ENCODE assay signal across 1 fruit fly cellular context in the genomic region with DNA sequence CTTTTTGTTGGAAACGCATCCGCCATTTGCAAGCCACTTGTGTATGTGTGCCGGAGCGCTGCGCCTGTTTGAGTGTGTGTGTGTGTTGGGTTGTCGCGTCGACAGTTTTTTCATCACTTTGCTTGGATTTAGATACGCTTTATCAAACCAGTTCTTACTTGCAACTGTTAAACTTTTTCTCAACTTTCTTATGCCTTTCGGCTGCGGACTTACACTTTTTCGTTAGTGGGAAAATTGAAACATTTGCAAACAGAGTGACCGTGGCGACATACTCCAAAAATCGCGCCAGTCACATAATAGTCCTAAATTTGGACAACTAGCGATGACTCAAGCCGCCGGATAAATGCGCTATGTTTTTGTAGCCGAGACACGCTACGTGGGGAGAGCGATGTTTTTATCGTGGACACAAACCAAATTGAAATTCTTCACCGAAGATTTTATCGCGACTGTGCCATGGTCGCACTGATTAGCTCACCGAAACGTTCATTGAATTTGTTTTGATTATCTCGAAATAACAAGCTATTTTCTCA.
TF ChIP-seq lines count a peak whose summit lies in the region.

TSS of gene alt (minus strand) at position 272 of the 530 bp plus-strand sequence.
TSS of gene CG7655 (plus strand) at position 426 of the 530 bp plus-strand sequence.

TF ChIP-seq in whole organism, embryonic, 481 proteins besides CTCF, POLR2A, EP300 and RAD21 (continued from another document):
- TF ChIP-seq esg (GFP tag; conservative IDR thresholded peaks at IDR 0.05; lab: Robert Waterston, UW): no peak
- no peak for TF ChIP-seq PHDP (tag; optimal IDR thresholded peaks at IDR 0.05; lab: Kevin White, UChicago)
- peak; percentile 43 for TF ChIP-seq Xbp1 (GFP tag; optimal IDR thresholded peaks at IDR 0.05; lab: Kevin White, UChicago)
- TF ChIP-seq CG32772 (GFP tag; IDR thresholded peaks at IDR 0.05; lab: Robert Waterston, UW): no peak
- no peak for TF ChIP-seq tna (GFP tag; IDR thresholded peaks at IDR 0.05; lab: Robert Waterston, UW; ENCODE audit: partially characterized antibody)
- TF ChIP-seq NC2β (GFP tag; optimal IDR thresholded peaks at IDR 0.05; lab: Kevin White, UChicago): peak; percentile 64
- no peak for TF ChIP-seq CG11247 (GFP tag; IDR thresholded peaks at IDR 0.05; lab: Robert Waterston, UW)
- no peak for TF ChIP-seq Hr3 (GFP tag; optimal IDR thresholded peaks at IDR 0.05; lab: Kevin White, UChicago)
- TF ChIP-seq YL-1 (GFP tag; optimal IDR thresholded peaks at IDR 0.05; lab: Kevin White, UChicago): peak; percentile 61
- peak in 1 of 2 experiments; percentile 8 for TF ChIP-seq Eip74EF (GFP tag; optimal IDR thresholded peaks at IDR 0.05; lab: Kevin White, UChicago)
- peak; percentile 45 for TF ChIP-seq CG13424 (tag; optimal IDR thresholded peaks at IDR 0.05; lab: Kevin White, UChicago)
- no peak for TF ChIP-seq corto (GFP tag; optimal IDR thresholded peaks at IDR 0.05; lab: Kevin White, UChicago)
- TF ChIP-seq CG33557 (GFP tag; optimal IDR thresholded peaks at IDR 0.05; lab: Kevin White, UChicago): peak; percentile 10
- no peak for TF ChIP-seq CG12236 (GFP tag; optimal IDR thresholded peaks at IDR 0.05; lab: Kevin White, UChicago)
- no peak for TF ChIP-seq sna (GFP tag; IDR thresholded peaks at IDR 0.05; lab: Robert Waterston, UW; ENCODE audit: partially characterized antibody)
- TF ChIP-seq Dip3 (GFP tag; optimal IDR thresholded peaks at IDR 0.05; lab: Kevin White, UChicago): peak; percentile 32
- TF ChIP-seq trh (GFP tag; optimal IDR thresholded peaks at IDR 0.05; lab: Kevin White, UChicago): no peak
- peak; percentile 92 for TF ChIP-seq MESR4 (GFP tag; optimal IDR thresholded peaks at IDR 0.05; lab: Kevin White, UChicago)
- no peak for TF ChIP-seq Atf-2 (GFP tag; optimal IDR thresholded peaks at IDR 0.05; lab: Kevin White, UChicago)
- no peak for TF ChIP-seq CG6854 (GFP tag; optimal IDR thresholded peaks at IDR 0.05; lab: Kevin White, UChicago)
- peak; percentile 10 for TF ChIP-seq CG12155 (GFP tag; optimal IDR thresholded peaks at IDR 0.05; lab: Kevin White, UChicago)
- no peak for TF ChIP-seq HLHmδ (GFP tag; optimal IDR thresholded peaks at IDR 0.05; lab: Kevin White, UChicago)
- no peak for TF ChIP-seq nerfin-1 (tag; optimal IDR thresholded peaks at IDR 0.05; lab: Kevin White, UChicago)
- no peak for TF ChIP-seq btn (GFP tag; optimal IDR thresholded peaks at IDR 0.05; lab: Kevin White, UChicago)
- TF ChIP-seq CG3995 (GFP tag; optimal IDR thresholded peaks at IDR 0.05; lab: Kevin White, UChicago): no peak
- TF ChIP-seq unpg (GFP tag; optimal IDR thresholded peaks at IDR 0.05; lab: Kevin White, UChicago): no peak
- no peak for TF ChIP-seq rib (GFP tag; IDR thresholded peaks at IDR 0.05; lab: Robert Waterston, UW)
- TF ChIP-seq HmgD (GFP tag; optimal IDR thresholded peaks at IDR 0.05; lab: Kevin White, UChicago): peak; percentile 84
- no peak for TF ChIP-seq CG43689 (GFP tag; IDR thresholded peaks at IDR 0.05; lab: Robert Waterston, UW)
- TF ChIP-seq CG8944 (GFP tag; optimal IDR thresholded peaks at IDR 0.05; lab: Kevin White, UChicago): no peak
- peak; percentile 93 for TF ChIP-seq CG1603 (tag; optimal IDR thresholded peaks at IDR 0.05; lab: Kevin White, UChicago)
- no peak for TF ChIP-seq en (GFP tag; optimal IDR thresholded peaks at IDR 0.05; lab: Kevin White, UChicago)
- peak; percentile 51 for TF ChIP-seq gro (GFP tag; optimal IDR thresholded peaks at IDR 0.05; lab: Kevin White, UChicago)
- TF ChIP-seq slou (GFP tag; optimal IDR thresholded peaks at IDR 0.05; lab: Kevin White, UChicago): no peak
- peak; percentile 1 for TF ChIP-seq da (GFP tag; optimal IDR thresholded peaks at IDR 0.05; lab: Kevin White, UChicago)
- peak; percentile 9 for TF ChIP-seq CG7786 (GFP tag; optimal IDR thresholded peaks at IDR 0.05; lab: Kevin White, UChicago)
- TF ChIP-seq NK7.1 (GFP tag; optimal IDR thresholded peaks at IDR 0.05; lab: Kevin White, UChicago): no peak
- TF ChIP-seq ttk (GFP tag; IDR thresholded peaks at IDR 0.05; lab: Robert Waterston, UW): no peak
- no peak for TF ChIP-seq CG17328 (GFP tag; IDR thresholded peaks at IDR 0.05; lab: Robert Waterston, UW)
- no peak for TF ChIP-seq ci (GFP tag; IDR thresholded peaks at IDR 0.05; lab: Robert Waterston, UW)
- TF ChIP-seq CG2889 (GFP tag; IDR thresholded peaks at IDR 0.05; lab: Robert Waterston, UW): no peak
- no peak for TF ChIP-seq CG9727 (GFP tag; optimal IDR thresholded peaks at IDR 0.05; lab: Kevin White, UChicago)
- TF ChIP-seq BEAF-32 (GFP tag; optimal IDR thresholded peaks at IDR 0.05; lab: Kevin White, UChicago): peak; percentile 68
- no peak for TF ChIP-seq CG32767 (GFP tag; IDR thresholded peaks at IDR 0.05; lab: Robert Waterston, UW)
- no peak for TF ChIP-seq CG10654 (GFP tag; optimal IDR thresholded peaks at IDR 0.05; lab: Kevin White, UChicago)
- no peak for TF ChIP-seq pfk (GFP tag; optimal IDR thresholded peaks at IDR 0.05; lab: Kevin White, UChicago)
- no peak for TF ChIP-seq CG12104 (GFP tag; optimal IDR thresholded peaks at IDR 0.05; lab: Kevin White, UChicago)
- TF ChIP-seq CG10267 (tag; optimal IDR thresholded peaks at IDR 0.05; lab: Kevin White, UChicago): peak; percentile 62
- TF ChIP-seq pita (GFP tag; optimal IDR thresholded peaks at IDR 0.05; lab: Kevin White, UChicago): peak; percentile 99
- peak; percentile 5 for TF ChIP-seq zfh2 (GFP tag; optimal IDR thresholded peaks at IDR 0.05; lab: Kevin White, UChicago)
- TF ChIP-seq unc-4 (GFP tag; IDR thresholded peaks at IDR 0.05; lab: Robert Waterston, UW; ENCODE audit: partially characterized antibody): no peak
- TF ChIP-seq nmo (GFP tag; optimal IDR thresholded peaks at IDR 0.05; lab: Kevin White, UChicago): peak; percentile 73
- peak; percentile 15 for TF ChIP-seq gem (tag; optimal IDR thresholded peaks at IDR 0.05; lab: Kevin White, UChicago)
- TF ChIP-seq CG32532 (GFP tag; IDR thresholded peaks at IDR 0.05; lab: Robert Waterston, UW): no peak
- no peak for TF ChIP-seq CG7556 (GFP tag; optimal IDR thresholded peaks at IDR 0.05; lab: Kevin White, UChicago)
- no peak for TF ChIP-seq Camta (GFP tag; optimal IDR thresholded peaks at IDR 0.05; lab: Kevin White, UChicago)
- TF ChIP-seq Poxn (GFP tag; IDR thresholded peaks at IDR 0.05; lab: Robert Waterston, UW): no peak
- TF ChIP-seq Hr51 (GFP tag; optimal IDR thresholded peaks at IDR 0.05; lab: Kevin White, UChicago): no peak
- TF ChIP-seq CG15514 (GFP tag; optimal IDR thresholded peaks at IDR 0.05; lab: Kevin White, UChicago): peak; percentile 88
- TF ChIP-seq dm (GFP tag; optimal IDR thresholded peaks at IDR 0.05; lab: Kevin White, UChicago): peak; percentile 6
- peak; percentile 82 for TF ChIP-seq trem (tag; optimal IDR thresholded peaks at IDR 0.05; lab: Kevin White, UChicago)
- no peak for TF ChIP-seq CG34224 (GFP tag; IDR thresholded peaks at IDR 0.05; lab: Robert Waterston, UW; ENCODE audit: partially characterized antibody)
- TF ChIP-seq CG9437 (GFP tag; optimal IDR thresholded peaks at IDR 0.05; lab: Kevin White, UChicago): no peak
- TF ChIP-seq ase (GFP tag; IDR thresholded peaks at IDR 0.05; lab: Robert Waterston, UW): no peak
- TF ChIP-seq br (optimal IDR thresholded peaks at IDR 0.05; lab: Kevin White, UChicago): no peak
- TF ChIP-seq CG17361 (GFP tag; IDR thresholded peaks at IDR 0.05; lab: Robert Waterston, UW): no peak
- TF ChIP-seq Sry-β (GFP tag; optimal IDR thresholded peaks at IDR 0.05; lab: Kevin White, UChicago): no peak
- TF ChIP-seq Dip2 (GFP tag; IDR thresholded peaks at IDR 0.05; lab: Robert Waterston, UW): no peak
- TF ChIP-seq ac (GFP tag; optimal IDR thresholded peaks at IDR 0.05; lab: Kevin White, UChicago): no peak
- TF ChIP-seq jigr1 (GFP tag; IDR thresholded peaks at IDR 0.05; lab: Robert Waterston, UW): no peak
- no peak for TF ChIP-seq Atf6 (GFP tag; IDR thresholded peaks at IDR 0.05; lab: Robert Waterston, UW)
- no peak for TF ChIP-seq mld (GFP tag; IDR thresholded peaks at IDR 0.05; lab: Robert Waterston, UW; ENCODE audit: partially characterized antibody)
- TF ChIP-seq caup (GFP tag; optimal IDR thresholded peaks at IDR 0.05; lab: Kevin White, UChicago; ENCODE audit: severe bottlenecking): peak; percentile 27
- no peak for TF ChIP-seq CG14965 (GFP tag; optimal IDR thresholded peaks at IDR 0.05; lab: Kevin White, UChicago; ENCODE audit: borderline replicate concordance)
- no peak for TF ChIP-seq scrt (GFP tag; optimal IDR thresholded peaks at IDR 0.05; lab: Kevin White, UChicago)
- no peak for TF ChIP-seq CG4854 (GFP tag; optimal IDR thresholded peaks at IDR 0.05; lab: Kevin White, UChicago)
- TF ChIP-seq lilli (GFP tag; optimal IDR thresholded peaks at IDR 0.05; lab: Kevin White, UChicago): no peak
- no peak for TF ChIP-seq CG7271 (tag; optimal IDR thresholded peaks at IDR 0.05; lab: Kevin White, UChicago)
- TF ChIP-seq CG15011 (GFP tag; optimal IDR thresholded peaks at IDR 0.05; lab: Kevin White, UChicago): no peak
- TF ChIP-seq D (optimal IDR thresholded peaks at IDR 0.05; lab: Kevin White, UChicago): peak; percentile 6
- no peak for TF ChIP-seq D (GFP tag; optimal IDR thresholded peaks at IDR 0.05; lab: Kevin White, UChicago)
- TF ChIP-seq gfzf (GFP tag; optimal IDR thresholded peaks at IDR 0.05; lab: Kevin White, UChicago): peak; percentile 100
- TF ChIP-seq Lim3 (GFP tag; IDR thresholded peaks at IDR 0.05; lab: Robert Waterston, UW): no peak
- TF ChIP-seq CG3838 (GFP tag; optimal IDR thresholded peaks at IDR 0.05; lab: Kevin White, UChicago): no peak
- no peak for TF ChIP-seq dysf (GFP tag; IDR thresholded peaks at IDR 0.05; lab: Robert Waterston, UW)
- TF ChIP-seq pzg (GFP tag; optimal IDR thresholded peaks at IDR 0.05; lab: Kevin White, UChicago): peak; percentile 100
- TF ChIP-seq jumu (GFP tag; optimal IDR thresholded peaks at IDR 0.05; lab: Kevin White, UChicago): peak; percentile 62
- no peak for TF ChIP-seq bigmax (GFP tag; optimal IDR thresholded peaks at IDR 0.05; lab: Kevin White, UChicago)
- no peak for TF ChIP-seq CG8359 (GFP tag; optimal IDR thresholded peaks at IDR 0.05; lab: Kevin White, UChicago; ENCODE audit: borderline replicate concordance)
- peak; percentile 90 for TF ChIP-seq CG33213 (GFP tag; optimal IDR thresholded peaks at IDR 0.05; lab: Kevin White, UChicago)
- peak; percentile 91 for TF ChIP-seq Vsx1 (GFP tag; optimal IDR thresholded peaks at IDR 0.05; lab: Kevin White, UChicago)
- TF ChIP-seq Ets65A (GFP tag; lab: Kevin White, UChicago): peak; percentile 75
- TF ChIP-seq Sry-δ (GFP tag; optimal IDR thresholded peaks at IDR 0.05; lab: Kevin White, UChicago): peak; percentile 74
- no peak for TF ChIP-seq CG8388 (GFP tag; optimal IDR thresholded peaks at IDR 0.05; lab: Kevin White, UChicago)
- TF ChIP-seq her (GFP tag; optimal IDR thresholded peaks at IDR 0.05; lab: Kevin White, UChicago): peak; percentile 58
- TF ChIP-seq CG8478 (optimal IDR thresholded peaks at IDR 0.05; lab: Kevin White, UChicago): no peak
- TF ChIP-seq CG1792 (GFP tag; optimal IDR thresholded peaks at IDR 0.05; lab: Kevin White, UChicago): peak; percentile 15
- peak; percentile 22 for TF ChIP-seq mam (GFP tag; optimal IDR thresholded peaks at IDR 0.05; lab: Kevin White, UChicago)
- TF ChIP-seq cg (GFP tag; optimal IDR thresholded peaks at IDR 0.05; lab: Kevin White, UChicago): peak; percentile 85
- TF ChIP-seq CG30403 (GFP tag; optimal IDR thresholded peaks at IDR 0.05; lab: Kevin White, UChicago): no peak
- TF ChIP-seq CG3163 (GFP tag; optimal IDR thresholded peaks at IDR 0.05; lab: Kevin White, UChicago): peak; percentile 1
- peak; percentile 74 for TF ChIP-seq p53 (GFP tag; optimal IDR thresholded peaks at IDR 0.05; lab: Kevin White, UChicago)
- TF ChIP-seq zen (tag; optimal IDR thresholded peaks at IDR 0.05; lab: Kevin White, UChicago): peak; percentile 30
- no peak for TF ChIP-seq CG13775 (GFP tag; optimal IDR thresholded peaks at IDR 0.05; lab: Kevin White, UChicago)
- TF ChIP-seq CG17385 (GFP tag; optimal IDR thresholded peaks at IDR 0.05; lab: Kevin White, UChicago): peak; percentile 22
- TF ChIP-seq vfl (GFP tag; optimal IDR thresholded peaks at IDR 0.05; lab: Kevin White, UChicago): no peak
- TF ChIP-seq CG17359 (tag; optimal IDR thresholded peaks at IDR 0.05; lab: Kevin White, UChicago): peak; percentile 40
- TF ChIP-seq CG9876 (GFP tag; optimal IDR thresholded peaks at IDR 0.05; lab: Kevin White, UChicago): peak; percentile 9
- TF ChIP-seq hkb (optimal IDR thresholded peaks at IDR 0.05; lab: Kevin White, UChicago): peak; percentile 23
- TF ChIP-seq hkb (GFP tag; IDR thresholded peaks at IDR 0.05; lab: Robert Waterston, UW): no peak
- TF ChIP-seq Nf-YC (tag; optimal IDR thresholded peaks at IDR 0.05; lab: Kevin White, UChicago): peak; percentile 36
- TF ChIP-seq CHES-1-like (GFP tag; optimal IDR thresholded peaks at IDR 0.05; lab: Kevin White, UChicago): peak; percentile 89
- TF ChIP-seq CG2712 (tag; optimal IDR thresholded peaks at IDR 0.05; lab: Kevin White, UChicago): peak; percentile 59
- peak; percentile 54 for TF ChIP-seq Dek (tag; optimal IDR thresholded peaks at IDR 0.05; lab: Kevin White, UChicago)
- TF ChIP-seq CG15479 (GFP tag; optimal IDR thresholded peaks at IDR 0.05; lab: Kevin White, UChicago): no peak
- peak; percentile 53 for TF ChIP-seq luna (GFP tag; optimal IDR thresholded peaks at IDR 0.05; lab: Kevin White, UChicago)
- no peak for TF ChIP-seq bab2 (GFP tag; optimal IDR thresholded peaks at IDR 0.05; lab: Kevin White, UChicago)
- TF ChIP-seq CG7987 (GFP tag; optimal IDR thresholded peaks at IDR 0.05; lab: Kevin White, UChicago): no peak
- TF ChIP-seq fu2 (GFP tag; optimal IDR thresholded peaks at IDR 0.05; lab: Kevin White, UChicago): no peak
- TF ChIP-seq ash1 (GFP tag; optimal IDR thresholded peaks at IDR 0.05; lab: Kevin White, UChicago): no peak
- TF ChIP-seq Mes4 (GFP tag; optimal IDR thresholded peaks at IDR 0.05; lab: Kevin White, UChicago): no peak
- no peak for TF ChIP-seq sisA (GFP tag; IDR thresholded peaks at IDR 0.05; lab: Robert Waterston, UW)
